Worm (Caenorhabditis elegans): ENCODE results near the gene ecps-1.
A peak's percentile ranks its signal among the peaks of the same experiment; 100 is the strongest.

DNA sequence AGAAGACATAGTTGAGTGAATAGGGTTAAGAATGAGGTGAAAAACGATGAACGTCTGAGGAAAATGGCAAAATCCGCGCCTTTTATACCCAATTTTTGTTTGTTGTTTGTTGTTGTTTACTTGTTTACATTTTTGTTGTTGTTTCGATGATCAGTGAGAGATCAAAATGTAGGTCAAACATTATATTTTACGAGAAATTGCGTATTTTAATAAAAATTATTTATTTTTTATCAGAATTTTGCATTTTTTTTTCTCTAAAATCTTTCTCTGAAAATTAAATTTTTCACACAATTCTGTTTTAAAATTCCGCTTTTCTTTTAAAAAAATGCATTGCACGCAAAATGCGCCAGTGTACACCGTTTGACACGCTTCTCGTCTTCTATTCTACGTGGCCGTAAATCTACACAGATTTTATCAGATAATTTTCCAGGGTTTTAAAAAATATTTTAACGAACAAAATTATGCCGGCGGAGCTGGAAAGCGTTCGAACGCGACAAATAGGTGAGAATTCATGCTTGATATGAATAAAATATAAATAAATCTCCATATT, 46.4 kb upstream of the ecps-1 start, which contains the start of the genes sip-1 and sly-1:
- TF ChIP-seq nhr-11 (tag; optimal IDR thresholded peaks at IDR 0.05) (no peak), nhr-25 (tag; optimal IDR thresholded peaks at IDR 0.05) (peak; percentile 82), dmd-4 (tag; optimal IDR thresholded peaks at IDR 0.05) (no peak), ceh-16 (tag; optimal IDR thresholded peaks at IDR 0.05) (no peak), ztf-1 (GFP tag; conservative IDR thresholded peaks at IDR 0.05) (no peak), elt-3 (tag; optimal IDR thresholded peaks at IDR 0.05) (no peak), zag-1 (tag; optimal IDR thresholded peaks at IDR 0.05) (no peak), blmp-1 (tag; optimal IDR thresholded peaks at IDR 0.05; ENCODE audit: insufficient read depth) (no peak), mab-5 (tag; optimal IDR thresholded peaks at IDR 0.05) (peak; percentile 73), nhr-6 (tag; optimal IDR thresholded peaks at IDR 0.05) (peak; percentile 58), nhr-237 (tag; optimal IDR thresholded peaks at IDR 0.05) (no peak), fos-1 (tag; optimal IDR thresholded peaks at IDR 0.05) (peak; percentile 74)
